Worm (Caenorhabditis elegans) whole organism, L4 larva: ENCODE measurements around the gene C33C12.4.

ENCODE experiments used
- Y5F2A.4 ChIP-seq: fragments of 200-800 bp; sonication (Bioruptor generic); optimal IDR thresholded peaks from 2 replicates; lab custom pipeline; 2018; ENCODE audit warnings: mild to moderate bottlenecking, missing genetic modification characterization, missing compliant biosample characterization
- ceh-20 ChIP-seq: fragments of 200-800 bp; sonication (Bioruptor generic); IDR thresholded peaks from 2 replicates; pipeline ENCODE4 v1.3.6; 2022; ENCODE audit warnings: missing genetic modification reagents, missing genetic modification characterization, missing compliant biosample characterization
- daf-16 ChIP-seq, 3 experiments: sonication (generic microtip); optimal IDR thresholded peaks; 2 replicates each; lab custom pipeline; 2016 to 2017; ENCODE audit warnings: missing genetic modification characterization in 3 of 3, missing genetic modification reagents in 3 of 3, mild to moderate bottlenecking in 2 of 3, missing compliant biosample characterization in 2 of 3, missing biosample characterization in 1 of 3, moderate library complexity in 1 of 3
- fkh-10 ChIP-seq: fragments of 150-350 bp; optimal IDR thresholded peaks from 2 replicates; lab custom pipeline; 2014; ENCODE audit warnings: missing biosample characterization, missing genetic modification reagents, missing genetic modification characterization
- nhr-10 ChIP-seq: fragments of 150-350 bp; optimal IDR thresholded peaks from 2 replicates; lab custom pipeline; 2014; ENCODE audit warnings: missing biosample characterization, missing genetic modification characterization
- nhr-28 ChIP-seq: fragments of 150-350 bp; optimal IDR thresholded peaks from 2 replicates; lab custom pipeline; 2014; ENCODE audit warnings: missing biosample characterization, missing genetic modification characterization
- pqm-1 ChIP-seq: sonication (generic microtip); optimal IDR thresholded peaks from 2 replicates; lab custom pipeline; 2017; ENCODE audit warnings: missing biosample characterization, missing genetic modification characterization
- skn-1 ChIP-seq: fragments of 150-350 bp; optimal IDR thresholded peaks from 2 replicates; lab custom pipeline; 2014; ENCODE audit warnings: missing biosample characterization, missing genetic modification characterization

The C33C12.4 gene

ce11 chrII:2122091-2122490 lies 44.2 kb downstream of the C33C12.4 start, which contains the start of gene math-37:
math-37 (minus strand) TSS chrII:2122191.
- TF ChIP-seq nhr-28 (tag; lab: Kevin White, UChicago): peak; percentile 39
- no peak for TF ChIP-seq ceh-20 (GFP tag; lab: Robert Waterston, UW)
- TF ChIP-seq daf-16 (GFP tag; optimal IDR thresholded peaks at IDR 0.05; lab: Kevin White, UChicago): no peak
- peak; percentile 35 for TF ChIP-seq daf-16 (tag; optimal IDR thresholded peaks at IDR 0.05; lab: Kevin White, UChicago)
- TF ChIP-seq pqm-1: peak; percentile 47
- no peak for TF ChIP-seq nhr-10 (tag; lab: Kevin White, UChicago)
- no peak for TF ChIP-seq fkh-10 (GFP tag; lab: Kevin White, UChicago)
- TF ChIP-seq Y5F2A.4: no peak

ce11 chrII:2116794-2117193 lies 49.5 kb downstream of the C33C12.4 start, which contains the start of gene srh-195:
srh-195 (minus strand) TSS chrII:2116894.
- no peak for TF ChIP-seq skn-1
